Worm (Caenorhabditis elegans): ENCODE results near the gene C05C10.8.

C05C10.8 gene

ce11 chrII:9956116-9956515, 38.3 kb upstream of the C05C10.8 start:
- TF ChIP-seq egl-18 (GFP tag; IDR thresholded peaks at IDR 0.05) = no peak
- no peak for TF ChIP-seq T26A5.8 (tag; optimal IDR thresholded peaks at IDR 0.05)

ce11 chrII:9954885-9955284, 37.1 kb upstream of the C05C10.8 start, which contains the start of gene egl-43:
TSS of gene egl-43 (plus strand) at chrII:9955185.
- TF ChIP-seq rpc-1 (optimal IDR thresholded peaks at IDR 0.05) = no peak
- no peak for TF ChIP-seq rpc-1 (tag; optimal IDR thresholded peaks at IDR 0.05)
- TF ChIP-seq ceh-58 (GFP tag; IDR thresholded peaks at IDR 0.05) = no peak
- no peak for TF ChIP-seq B0336.3 (GFP tag; IDR thresholded peaks at IDR 0.05)
- no peak for TF ChIP-seq lin-54 (GFP tag; optimal IDR thresholded peaks at IDR 0.05)
- TF ChIP-seq unc-130 (GFP tag; optimal IDR thresholded peaks at IDR 0.05) = no peak
- TF ChIP-seq sdz-38 (tag; optimal IDR thresholded peaks at IDR 0.05) = no peak
- no peak for TF ChIP-seq let-526 (GFP tag; IDR thresholded peaks at IDR 0.05)
- no peak for TF ChIP-seq cebp-1 (GFP tag; IDR thresholded peaks at IDR 0.05)
- no peak for TF ChIP-seq cebp-1 (tag; optimal IDR thresholded peaks at IDR 0.05)
- TF ChIP-seq dox-1 (GFP tag; IDR thresholded peaks at IDR 0.05) = no peak
- no peak for TF ChIP-seq snpc-1.3 (tag; optimal IDR thresholded peaks at IDR 0.05; ENCODE audit: insufficient read depth)
- no peak for TF ChIP-seq dpff-1 (tag; optimal IDR thresholded peaks at IDR 0.05)

- TF ChIP-seq pha-4 (tag; optimal IDR thresholded peaks at IDR 0.05) (no peak), ztf-25 (GFP tag; IDR thresholded peaks at IDR 0.05) (no peak), aptf-3 (GFP tag; IDR thresholded peaks at IDR 0.05) (no peak), mel-28 (tag; optimal IDR thresholded peaks at IDR 0.05; ENCODE audit: borderline replicate concordance) (no peak), nfyb-1 (GFP tag; IDR thresholded peaks at IDR 0.05) (no peak), nhr-90 (tag; optimal IDR thresholded peaks at IDR 0.05) (no peak), Y67H2A.10 (GFP tag; conservative IDR thresholded peaks at IDR 0.05) (no peak), dpl-1 (GFP tag; optimal IDR thresholded peaks at IDR 0.05) (no peak)
Measured at ce11 chrII:9951846-9952245, 34.0 kb upstream of the C05C10.8 start.

- TF ChIP-seq madf-3 (GFP tag; IDR thresholded peaks at IDR 0.05) (no peak), xnd-1 (tag; optimal IDR thresholded peaks at IDR 0.05) (no peak), dpff-1 (tag; optimal IDR thresholded peaks at IDR 0.05) (no peak), chd-7 (tag; optimal IDR thresholded peaks at IDR 0.05) (no peak), mcd-1 (GFP tag; IDR thresholded peaks at IDR 0.05) (no peak), ceh-27 (GFP tag; optimal IDR thresholded peaks at IDR 0.05) (no peak), dox-1 (GFP tag; IDR thresholded peaks at IDR 0.05) (no peak), snpc-1.3 (tag; optimal IDR thresholded peaks at IDR 0.05; ENCODE audit: insufficient read depth) (no peak), B0035.1 (tag; optimal IDR thresholded peaks at IDR 0.05) (no peak), madf-10 (tag; optimal IDR thresholded peaks at IDR 0.05) (no peak), Y53G8AR.9 (GFP tag; conservative IDR thresholded peaks at IDR 0.05) (no peak), cebp-2 (GFP tag; IDR thresholded peaks at IDR 0.05) (no peak), T07F8.4 (tag; optimal IDR thresholded peaks at IDR 0.05) (no peak), F33H1.4 (GFP tag; IDR thresholded peaks at IDR 0.05) (no peak), ceh-100 (GFP tag; IDR thresholded peaks at IDR 0.05) (no peak), Y56A3A.18 (GFP tag; IDR thresholded peaks at IDR 0.05) (no peak), dpl-1 (GFP tag; optimal IDR thresholded peaks at IDR 0.05) (no peak), tbx-9 (tag; optimal IDR thresholded peaks at IDR 0.05; ENCODE audit: borderline replicate concordance) (no peak)
Measured at ce11 chrII:9948662-9949061, 30.9 kb upstream of the C05C10.8 start.
